Fruit fly (Drosophila melanogaster) whole organism, embryonic: Measurements from ENCODE around the gene Tsr1.

ENCODE experiments used
- Aef1 ChIP-seq: fragments of 200-800 bp; sonication (Bioruptor generic); IDR thresholded peaks from 3 replicates; pipeline ENCODE4 v1.3.6; 2022; ENCODE audit warnings: missing biosample characterization, missing genetic modification characterization
- BEAF-32 ChIP-seq: fragments of 200-800 bp; sonication (Bioruptor generic); optimal IDR thresholded peaks from 3 replicates; lab custom pipeline; 2017; ENCODE audit warnings: missing biosample characterization, missing genetic modification characterization, mild to moderate bottlenecking, moderate library complexity, missing genetic modification reagents
- CG11456 ChIP-seq: fragments of 200-800 bp; sonication (Bioruptor generic); IDR thresholded peaks from 3 replicates; pipeline ENCODE4 v1.3.6; 2022; ENCODE audit warnings: missing biosample characterization, missing genetic modification characterization
- CG12219 ChIP-seq: fragments of 200-800 bp; sonication (Bioruptor generic); optimal IDR thresholded peaks from 3 replicates; lab custom pipeline; 2018; ENCODE audit warnings: missing biosample characterization, mild to moderate bottlenecking, missing genetic modification characterization
- CG1602 ChIP-seq: fragments of 200-800 bp; sonication (Bioruptor generic); optimal IDR thresholded peaks from 3 replicates; lab custom pipeline; 2016; ENCODE audit warnings: missing biosample characterization, missing genetic modification characterization
- CG17361 ChIP-seq: fragments of 200-800 bp; sonication (Bioruptor generic); IDR thresholded peaks from 3 replicates; pipeline ENCODE4 v1.3.6; 2022; ENCODE audit warnings: missing biosample characterization, missing genetic modification characterization
- CG17829 ChIP-seq: fragments of 200-800 bp; optimal IDR thresholded peaks from 2 replicates; lab custom pipeline; 2019; ENCODE audit warnings: missing biosample characterization, mild to moderate bottlenecking, missing genetic modification characterization, moderate library complexity
- CG3163 ChIP-seq: fragments of 200-800 bp; sonication (Bioruptor generic); optimal IDR thresholded peaks from 3 replicates; lab custom pipeline; 2016; ENCODE audit warnings: missing biosample characterization, missing genetic modification characterization
- CG5180 ChIP-seq: fragments of 200-800 bp; sonication (Bioruptor generic); optimal IDR thresholded peaks from 3 replicates; lab custom pipeline; 2017; ENCODE audit warnings: missing biosample characterization, missing genetic modification characterization, mild to moderate bottlenecking, moderate library complexity, missing genetic modification reagents
- CG6272 ChIP-seq: fragments of 200-800 bp; sonication (Bioruptor generic); IDR thresholded peaks from 2 replicates; pipeline ENCODE4 v1.3.6; 2022; ENCODE audit warnings: missing biosample characterization, missing genetic modification characterization
- CG8944 ChIP-seq: fragments of 200-800 bp; sonication (Bioruptor generic); optimal IDR thresholded peaks from 3 replicates; lab custom pipeline; 2016; ENCODE audit warnings: missing biosample characterization, missing genetic modification characterization
- CG9609 ChIP-seq: fragments of 200-800 bp; sonication (Bioruptor generic); optimal IDR thresholded peaks from 3 replicates; lab custom pipeline; 2016; ENCODE audit warnings: missing biosample characterization, missing genetic modification characterization
- CG9932 ChIP-seq: fragments of 200-800 bp; sonication (Bioruptor generic); IDR thresholded peaks from 2 replicates; pipeline ENCODE4 v1.3.6; 2022; ENCODE audit warnings: missing biosample characterization, missing genetic modification characterization
- Dad ChIP-seq: fragments of 200-800 bp; sonication (Bioruptor generic); optimal IDR thresholded peaks from 3 replicates; lab custom pipeline; 2016; ENCODE audit warnings: missing biosample characterization, missing genetic modification characterization
- Dbx ChIP-seq: fragments of 200-800 bp; sonication (Bioruptor generic); IDR thresholded peaks from 3 replicates; pipeline ENCODE4 v1.3.6; 2022; ENCODE audit warnings: missing biosample characterization, missing genetic modification characterization
- Dip3 ChIP-seq: fragments of 200-800 bp; sonication (Bioruptor generic); optimal IDR thresholded peaks from 3 replicates; lab custom pipeline; 2016; ENCODE audit warnings: missing biosample characterization, missing genetic modification characterization
- Fer2 ChIP-seq: fragments of 200-800 bp; sonication (Bioruptor generic); optimal IDR thresholded peaks from 2 replicates; lab custom pipeline; 2018; ENCODE audit warnings: missing biosample characterization, mild to moderate bottlenecking, missing genetic modification characterization, moderate library complexity
- HLH3B ChIP-seq: fragments of 200-800 bp; sonication (Bioruptor generic); IDR thresholded peaks from 2 replicates; pipeline ENCODE4 v1.3.6; 2022; ENCODE audit warnings: missing biosample characterization, missing genetic modification characterization
- HLH4C ChIP-seq: fragments of 200-800 bp; sonication (Bioruptor generic); IDR thresholded peaks from 3 replicates; pipeline ENCODE4 v1.3.6; 2022; ENCODE audit warnings: missing biosample characterization, missing genetic modification characterization; ENCODE audit not compliant: partially characterized antibody
- Hey ChIP-seq: fragments of 200-800 bp; sonication (Bioruptor generic); optimal IDR thresholded peaks from 3 replicates; lab custom pipeline; 2018; ENCODE audit warnings: missing biosample characterization, mild to moderate bottlenecking, missing genetic modification characterization
- HmgZ ChIP-seq: fragments of 200-800 bp; sonication (Bioruptor generic); optimal IDR thresholded peaks from 2 replicates; lab custom pipeline; 2018; ENCODE audit warnings: missing biosample characterization, mild to moderate bottlenecking, missing genetic modification characterization
- Hmr ChIP-seq: fragments of 200-800 bp; sonication (Bioruptor generic); optimal IDR thresholded peaks from 3 replicates; lab custom pipeline; 2017; ENCODE audit warnings: mild to moderate bottlenecking, missing biosample characterization, missing genetic modification reagents, missing genetic modification characterization
- Hsf ChIP-seq: fragments of 200-800 bp; sonication (Bioruptor generic); optimal IDR thresholded peaks from 3 replicates; lab custom pipeline; 2016; ENCODE audit warnings: missing biosample characterization, missing genetic modification characterization
- MBD-R2 ChIP-seq: fragments of 200-800 bp; sonication (Bioruptor generic); IDR thresholded peaks from 2 replicates; pipeline ENCODE4 v1.3.6; 2022; ENCODE audit warnings: missing biosample characterization, missing genetic modification characterization
- Mrtf ChIP-seq: fragments of 200-800 bp; sonication (Bioruptor generic); IDR thresholded peaks from 3 replicates; pipeline ENCODE4 v1.3.6; 2022; ENCODE audit warnings: missing biosample characterization, missing genetic modification characterization
- PHDP ChIP-seq: fragments of 200-800 bp; sonication (Bioruptor generic); optimal IDR thresholded peaks from 3 replicates; lab custom pipeline; 2018; ENCODE audit warnings: missing biosample characterization, mild to moderate bottlenecking, missing genetic modification characterization, moderate library complexity
- Pdp1 ChIP-seq, 2 experiments: fragments of 200-800 bp; sonication (Bioruptor generic); optimal IDR thresholded peaks; 3 replicates each; lab custom pipeline; 2016; ENCODE audit warnings: missing biosample characterization in 2 of 2, missing genetic modification characterization in 2 of 2, mild to moderate bottlenecking in 1 of 2, moderate library complexity in 1 of 2
- Sox102F ChIP-seq: fragments of 200-800 bp; sonication (Bioruptor generic); optimal IDR thresholded peaks from 2 replicates; lab custom pipeline; 2018; ENCODE audit warnings: missing biosample characterization, mild to moderate bottlenecking, missing genetic modification characterization, moderate library complexity
- Trl ChIP-seq, 3 experiments: fragments of >200 bp in 2 of 3; fragments of 200-800 bp in 1 of 3; sonication (Bioruptor generic) in 1 of 3; optimal IDR thresholded peaks; 2 replicates in 1 of 3; 3 replicates in 2 of 3; lab custom pipeline; 2016 to 2017; ENCODE audit warnings: missing biosample characterization in 1 of 3, missing genetic modification characterization in 1 of 3
- br ChIP-seq: fragments of >200 bp; optimal IDR thresholded peaks from 2 replicates; lab custom pipeline; 2017
- cas ChIP-seq: fragments of 200-800 bp; sonication (Bioruptor generic); IDR thresholded peaks from 2 replicates; pipeline ENCODE4 v1.3.6; 2022; ENCODE audit warnings: missing biosample characterization, missing genetic modification characterization
- cg ChIP-seq: fragments of 200-800 bp; sonication (Bioruptor generic); optimal IDR thresholded peaks from 3 replicates; lab custom pipeline; 2019; ENCODE audit warnings: missing biosample characterization, mild to moderate bottlenecking, missing genetic modification characterization, moderate library complexity
- chn ChIP-seq: fragments of 200-800 bp; sonication (Bioruptor generic); optimal IDR thresholded peaks from 2 replicates; lab custom pipeline; 2016; ENCODE audit warnings: missing biosample characterization, missing genetic modification characterization
- disco-r ChIP-seq: fragments of 200-800 bp; sonication (Bioruptor generic); optimal IDR thresholded peaks from 2 replicates; lab custom pipeline; 2016; ENCODE audit warnings: missing biosample characterization, missing genetic modification characterization
- esg ChIP-seq: fragments of 200-800 bp; sonication (Bioruptor generic); conservative IDR thresholded peaks from 2 replicates; pipeline ENCODE4 v1.3.6; 2022; ENCODE audit warnings: missing biosample characterization, missing genetic modification characterization
- exex ChIP-seq: fragments of 200-800 bp; sonication (Bioruptor generic); optimal IDR thresholded peaks from 4 replicates; lab custom pipeline; 2018; ENCODE audit warnings: missing biosample characterization, mild to moderate bottlenecking, missing genetic modification characterization, moderate library complexity
- fd64A ChIP-seq: fragments of 200-800 bp; sonication (Bioruptor generic); optimal IDR thresholded peaks from 3 replicates; lab custom pipeline; 2018; ENCODE audit warnings: missing biosample characterization, mild to moderate bottlenecking, missing genetic modification characterization
- gfzf ChIP-seq: fragments of 200-800 bp; sonication (Bioruptor generic); optimal IDR thresholded peaks from 2 replicates; lab custom pipeline; 2016; ENCODE audit warnings: missing biosample characterization, mild to moderate bottlenecking, missing genetic modification characterization, moderate library complexity
- gsb-n ChIP-seq: fragments of 200-800 bp; sonication (Bioruptor generic); optimal IDR thresholded peaks from 3 replicates; lab custom pipeline; 2018; ENCODE audit warnings: missing biosample characterization, mild to moderate bottlenecking, missing genetic modification characterization
- hkb ChIP-seq, 2 experiments: fragments of 200-800 bp in 1 of 2; fragments of >200 bp in 1 of 2; sonication (Bioruptor generic) in 1 of 2; IDR thresholded peaks in 1 of 2; optimal IDR thresholded peaks in 1 of 2; 2 replicates each; pipeline versions ENCODE4 v1.3.6 to Lab custom; 2017 to 2022; ENCODE audit warnings: missing biosample characterization in 1 of 2, missing genetic modification characterization in 1 of 2
- lbe ChIP-seq: fragments of 200-800 bp; sonication (Bioruptor generic); optimal IDR thresholded peaks from 2 replicates; lab custom pipeline; 2016; ENCODE audit warnings: missing biosample characterization, mild to moderate bottlenecking, missing genetic modification characterization
- pho ChIP-seq: fragments of 200-800 bp; sonication (Bioruptor generic); optimal IDR thresholded peaks from 2 replicates; lab custom pipeline; 2016; ENCODE audit warnings: missing biosample characterization, missing genetic modification characterization
- pita ChIP-seq: fragments of 200-800 bp; sonication (Bioruptor generic); optimal IDR thresholded peaks from 2 replicates; lab custom pipeline; 2017; ENCODE audit warnings: missing biosample characterization, mild to moderate bottlenecking, missing genetic modification characterization
- psq ChIP-seq: fragments of 200-800 bp; sonication (Bioruptor generic); optimal IDR thresholded peaks from 2 replicates; lab custom pipeline; 2017; ENCODE audit warnings: missing biosample characterization, missing genetic modification characterization
- ranshi ChIP-seq: fragments of 200-800 bp; sonication (Bioruptor generic); IDR thresholded peaks from 2 replicates; pipeline ENCODE4 v1.3.6; 2022; ENCODE audit warnings: missing biosample characterization, missing genetic modification characterization
- sc ChIP-seq, 3 experiments: fragments of >200 bp in 2 of 3; fragments of 200-800 bp in 1 of 3; sonication (Bioruptor generic) in 1 of 3; optimal IDR thresholded peaks; 2 replicates in 2 of 3; 3 replicates in 1 of 3; lab custom pipeline; 2017; ENCODE audit warnings: mild to moderate bottlenecking in 1 of 3, missing biosample characterization in 1 of 3, missing genetic modification characterization in 1 of 3, missing genetic modification reagents in 1 of 3
- sug ChIP-seq: fragments of 200-800 bp; optimal IDR thresholded peaks from 2 replicates; lab custom pipeline; 2019; ENCODE audit warnings: missing biosample characterization, mild to moderate bottlenecking, missing genetic modification characterization, moderate library complexity
- tap ChIP-seq: fragments of 200-800 bp; optimal IDR thresholded peaks from 3 replicates; lab custom pipeline; 2019; ENCODE audit warnings: missing biosample characterization, mild to moderate bottlenecking, missing genetic modification characterization, moderate library complexity
- tio ChIP-seq: fragments of 200-800 bp; sonication (Bioruptor generic); optimal IDR thresholded peaks from 2 replicates; lab custom pipeline; 2017; ENCODE audit warnings: missing biosample characterization, missing genetic modification characterization, inconsistent platforms
- tx ChIP-seq: fragments of 200-800 bp; sonication (Bioruptor generic); optimal IDR thresholded peaks from 2 replicates; lab custom pipeline; 2016; ENCODE audit warnings: missing biosample characterization, missing genetic modification characterization

Tsr1 gene

DNA sequence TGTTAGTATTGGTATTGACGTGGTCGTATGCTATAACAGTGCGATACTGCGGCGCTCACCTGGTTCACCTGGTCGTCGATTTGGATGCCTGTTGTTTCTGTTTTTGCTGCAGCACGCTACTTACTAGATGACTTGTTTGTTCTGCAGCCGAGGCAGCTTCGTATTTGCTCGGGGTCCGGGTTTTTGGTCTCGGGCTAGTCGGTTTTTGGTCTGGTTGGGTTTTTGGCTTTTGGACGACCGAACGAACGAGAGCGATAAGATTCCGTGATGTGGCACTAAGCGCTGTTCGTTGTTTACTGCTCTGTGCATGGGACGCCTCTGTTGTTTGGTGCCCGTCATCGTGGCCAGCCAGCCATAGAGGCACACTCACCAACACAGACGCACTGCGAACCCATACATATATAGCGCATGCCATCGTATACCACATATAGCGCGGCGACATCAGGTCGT, 14.0 kb downstream of the Tsr1 start, which contains the start of gene ebd2 (continued):
- no peak for TF ChIP-seq fd64A (GFP tag; lab: Kevin White, UChicago)
- TF ChIP-seq lbe (GFP tag; lab: Kevin White, UChicago), result no peak
- no peak for TF ChIP-seq CG17361 (GFP tag; lab: Robert Waterston, UW)
- peak in 1 of 2 experiments; percentile 71 for TF ChIP-seq Pdp1 (GFP tag; optimal IDR thresholded peaks at IDR 0.05; lab: Kevin White, UChicago)
- TF ChIP-seq CG5180 (GFP tag; lab: Kevin White, UChicago), result peak; percentile 54
- peak; percentile 69 for TF ChIP-seq sug (tag; lab: Kevin White, UChicago)
- no peak for TF ChIP-seq gsb-n (tag; lab: Kevin White, UChicago)
- no peak for TF ChIP-seq disco-r (GFP tag; lab: Kevin White, UChicago)
- TF ChIP-seq br, result no peak
- TF ChIP-seq ranshi (GFP tag; lab: Robert Waterston, UW), result peak; percentile 17; the same call in 1 of the 2 replicates
- TF ChIP-seq pho (GFP tag; lab: Kevin White, UChicago), result no peak
- TF ChIP-seq Hey (tag; lab: Kevin White, UChicago), result peak; percentile 50
- no peak for TF ChIP-seq CG9609 (GFP tag; lab: Kevin White, UChicago)
- TF ChIP-seq Hsf (GFP tag; lab: Kevin White, UChicago), result no peak
- no peak for TF ChIP-seq CG12219 (GFP tag; lab: Kevin White, UChicago)
- TF ChIP-seq Dip3 (GFP tag; lab: Kevin White, UChicago), result no peak
- TF ChIP-seq CG8944 (GFP tag; lab: Kevin White, UChicago), result no peak
- no peak for TF ChIP-seq BEAF-32
- TF ChIP-seq HLH3B (GFP tag; lab: Robert Waterston, UW), result 0 out of 2 replicates have a peak, but pooled peaks have one; percentile 43
- TF ChIP-seq tio, result no peak
- TF ChIP-seq Trl (optimal IDR thresholded peaks at IDR 0.05; lab: Kevin White, UChicago), result peak in 1 of 2 experiments; percentile 2
- no peak for TF ChIP-seq Trl (GFP tag; optimal IDR thresholded peaks at IDR 0.05; lab: Kevin White, UChicago)
- TF ChIP-seq Hmr (GFP tag; lab: Kevin White, UChicago), result peak; percentile 53
- peak; percentile 63 for TF ChIP-seq HmgZ (tag; lab: Kevin White, UChicago)
- no peak for TF ChIP-seq hkb (optimal IDR thresholded peaks at IDR 0.05; lab: Kevin White, UChicago)
- peak; percentile 6; the same call in 1 of the 2 replicates for TF ChIP-seq hkb (GFP tag; IDR thresholded peaks at IDR 0.05; lab: Robert Waterston, UW)
- no peak for TF ChIP-seq Fer2 (tag; lab: Kevin White, UChicago)
- no peak for TF ChIP-seq CG1602
- TF ChIP-seq psq (GFP tag; lab: Kevin White, UChicago), result no peak
- no peak for TF ChIP-seq gfzf (GFP tag; lab: Kevin White, UChicago)
- TF ChIP-seq cas (GFP tag; lab: Robert Waterston, UW), result no peak
- no peak for TF ChIP-seq pita
- TF ChIP-seq Aef1, result no peak
- no peak for TF ChIP-seq CG11456 (GFP tag; lab: Robert Waterston, UW)
- TF ChIP-seq Dbx (GFP tag; lab: Robert Waterston, UW), result peak; percentile 49; the same call in 1 of the 3 replicates
- no peak for TF ChIP-seq chn
- TF ChIP-seq CG3163 (GFP tag; lab: Kevin White, UChicago), result no peak
- no peak for TF ChIP-seq CG9932 (GFP tag; lab: Robert Waterston, UW)
- TF ChIP-seq esg, result no peak
- TF ChIP-seq cg (GFP tag; lab: Kevin White, UChicago), result peak; percentile 72
- TF ChIP-seq exex (tag; lab: Kevin White, UChicago), result peak; percentile 55
- no peak for TF ChIP-seq Sox102F (GFP tag; lab: Kevin White, UChicago)
- peak; percentile 36 for TF ChIP-seq PHDP
- TF ChIP-seq CG17829 (tag; lab: Kevin White, UChicago), result no peak
- TF ChIP-seq sc (optimal IDR thresholded peaks at IDR 0.05; lab: Kevin White, UChicago), result no peak
- no peak for TF ChIP-seq sc (GFP tag; optimal IDR thresholded peaks at IDR 0.05; lab: Kevin White, UChicago)
- no peak for TF ChIP-seq tap (tag; lab: Kevin White, UChicago)
- no peak; the same call in 2 of the 3 replicates for TF ChIP-seq HLH4C (GFP tag; lab: Robert Waterston, UW)
- TF ChIP-seq tx (GFP tag; lab: Kevin White, UChicago), result no peak
- TF ChIP-seq Mrtf (GFP tag; lab: Robert Waterston, UW), result peak; percentile 19; the same call in 1 of the 3 replicates
- TF ChIP-seq MBD-R2 (GFP tag; lab: Robert Waterston, UW), result no peak
- no peak for TF ChIP-seq CG6272 (GFP tag; lab: Robert Waterston, UW)
- TF ChIP-seq Dad (GFP tag; lab: Kevin White, UChicago), result peak; percentile 27
